Fruit fly (Drosophila melanogaster) whole organism, pupa: Measurements from ENCODE around the gene Jon66Ci.
A peak's percentile ranks its signal among the peaks of the same experiment; 100 is the strongest.

ENCODE experiments used
- CG12605 ChIP-seq: fragments of 200-800 bp; sonication (Bioruptor generic); IDR thresholded peaks from 2 replicates; pipeline ENCODE4 v1.3.6; 2022; ENCODE audit warnings: missing biosample characterization, missing genetic modification characterization
- CG8301 ChIP-seq: fragments of 200-800 bp; sonication (Bioruptor generic); optimal IDR thresholded peaks from 2 replicates; lab custom pipeline; 2018; ENCODE audit warnings: missing biosample characterization, mild to moderate bottlenecking, missing genetic modification characterization
- EcR ChIP-seq: fragments of 200-800 bp; sonication (Bioruptor generic); optimal IDR thresholded peaks from 3 replicates; lab custom pipeline; 2019; ENCODE audit warnings: missing biosample characterization, missing genetic modification characterization, mild to moderate bottlenecking, moderate library complexity, missing genetic modification reagents

DNA sequence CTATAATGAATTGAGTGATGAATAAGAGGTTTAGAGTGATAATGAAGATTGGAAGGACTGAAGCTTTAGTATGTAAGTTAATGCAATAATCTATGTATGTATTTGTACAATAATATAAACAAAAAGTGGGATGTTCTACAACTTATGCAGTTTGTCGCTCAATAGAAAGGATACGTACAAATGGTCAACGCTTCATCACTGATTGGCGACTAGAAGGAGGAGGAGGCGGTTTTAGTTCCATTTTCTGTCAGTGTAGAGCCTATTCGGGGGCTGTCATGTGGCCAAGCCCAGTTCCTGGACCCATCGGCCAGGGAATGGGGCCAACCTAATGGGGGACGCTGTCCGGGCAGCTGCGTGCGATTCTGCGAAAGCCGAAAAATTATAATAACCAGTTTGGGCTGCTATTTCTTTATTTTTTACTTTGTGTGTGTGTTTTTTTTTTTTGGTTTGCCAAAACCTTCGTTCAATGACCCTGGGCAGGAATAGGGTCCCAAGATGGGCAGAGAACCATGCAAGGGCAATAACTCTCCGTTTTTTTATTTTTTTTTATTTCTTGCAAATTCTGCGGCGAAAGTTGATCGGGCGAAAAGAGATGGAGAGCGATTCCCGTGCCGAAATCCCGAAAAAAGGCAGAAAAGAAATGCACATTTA is 22.5 kb upstream of the Jon66Ci start:
- peak; percentile 19 for TF ChIP-seq CG8301 (tag; lab: Kevin White, UChicago)
- no peak for TF ChIP-seq CG12605 (GFP tag; lab: Robert Waterston, UW)
- TF ChIP-seq EcR (GFP tag; lab: Kevin White, UChicago), result no peak
